Worm (Caenorhabditis elegans): ENCODE results near the gene C37C3.1.

- TF ChIP-seq unc-55 (GFP tag; optimal IDR thresholded peaks at IDR 0.05) (no peak), T23F11.4 (GFP tag; optimal IDR thresholded peaks at IDR 0.05) (no peak), unc-42 (tag; optimal IDR thresholded peaks at IDR 0.05) (peak; percentile 74), ceh-19 (GFP tag; optimal IDR thresholded peaks at IDR 0.05) (no peak), fkh-10 (GFP tag; optimal IDR thresholded peaks at IDR 0.05) (no peak), fkh-6 (tag; optimal IDR thresholded peaks at IDR 0.05) (no peak), ceh-9 (tag; optimal IDR thresholded peaks at IDR 0.05) (no peak), fax-1 (tag; optimal IDR thresholded peaks at IDR 0.05) (no peak), ztf-16 (tag; optimal IDR thresholded peaks at IDR 0.05) (no peak), ceh-2 (tag; optimal IDR thresholded peaks at IDR 0.05) (no peak), ceh-22 (tag; optimal IDR thresholded peaks at IDR 0.05) (no peak)
Observed at ce11 chrV:7819585-7819984, 38.2 kb upstream of the C37C3.1 start.

All from whole organism, late embryonic.